Worm (Caenorhabditis elegans) whole organism, L1 larva: Measurements from ENCODE around the gene C06A8.6.

Experiments
- C04F5.9 ChIP-seq: sonication (generic microtip); optimal IDR thresholded peaks from 2 replicates; lab custom pipeline; 2016; ENCODE audit warnings: missing genetic modification characterization, missing compliant biosample characterization
- C16A3.4 ChIP-seq: fragments of 150-350 bp; optimal IDR thresholded peaks from 2 replicates; lab custom pipeline; 2014; ENCODE audit warnings: missing biosample characterization, missing genetic modification characterization
- aha-1 ChIP-seq: fragments of 150-350 bp; optimal IDR thresholded peaks from 2 replicates; lab custom pipeline; 2014; ENCODE audit warnings: missing biosample characterization, missing genetic modification characterization
- aly-2 ChIP-seq: fragments of 150-350 bp; optimal IDR thresholded peaks from 2 replicates; lab custom pipeline; 2014; ENCODE audit warnings: missing biosample characterization, missing genetic modification characterization
- ama-1 ChIP-seq: fragments of 150-350 bp; optimal IDR thresholded peaks from 2 replicates; lab custom pipeline; 2014
- ceh-63 ChIP-seq: fragments of 200-800 bp; sonication (Bioruptor generic); optimal IDR thresholded peaks from 2 replicates; lab custom pipeline; 2018; ENCODE audit warnings: mild to moderate bottlenecking, missing genetic modification characterization, missing compliant biosample characterization
- dpl-1 ChIP-seq, 3 experiments: fragments of 150-350 bp in 2 of 3; sonication (generic microtip) in 1 of 3; optimal IDR thresholded peaks; 2 replicates each; lab custom pipeline; 2014 to 2017; ENCODE audit warnings: missing biosample characterization in 3 of 3, missing genetic modification characterization in 3 of 3, missing genetic modification reagents in 3 of 3
- dsc-1 ChIP-seq: sonication (generic microtip); optimal IDR thresholded peaks from 2 replicates; lab custom pipeline; 2016; ENCODE audit warnings: mild to moderate bottlenecking, missing genetic modification characterization, missing compliant biosample characterization
- egl-13 ChIP-seq: sonication (generic microtip); optimal IDR thresholded peaks from 2 replicates; lab custom pipeline; 2016; ENCODE audit warnings: missing genotype, missing genetic modification reagents, missing genetic modification characterization, missing compliant biosample characterization
- egl-27 ChIP-seq, 2 experiments: fragments of 150-350 bp in 1 of 2; sonication (generic microtip); optimal IDR thresholded peaks; 3 replicates each; lab custom pipeline; 2017 to 2018; ENCODE audit warnings: missing biosample characterization in 2 of 2, missing genetic modification characterization in 2 of 2, missing genetic modification reagents in 2 of 2
- ets-5 ChIP-seq: fragments of 200-800 bp; sonication (Bioruptor generic); IDR thresholded peaks from 2 replicates; pipeline ENCODE4 v1.3.6; 2022; ENCODE audit warnings: missing genetic modification characterization, missing compliant biosample characterization
- fkh-10 ChIP-seq: sonication (generic microtip); optimal IDR thresholded peaks from 2 replicates; lab custom pipeline; 2017; ENCODE audit warnings: missing biosample characterization, missing genetic modification reagents, missing genetic modification characterization
- fkh-4 ChIP-seq: sonication (generic microtip); optimal IDR thresholded peaks from 2 replicates; lab custom pipeline; 2016; ENCODE audit warnings: missing compliant biosample characterization, missing genetic modification characterization, borderline replicate concordance
- grh-1 ChIP-seq: fragments of 200-800 bp; sonication (Bioruptor generic); IDR thresholded peaks from 2 replicates; pipeline ENCODE4 v1.3.6; 2022; ENCODE audit warnings: missing genetic modification reagents, missing genetic modification characterization, missing compliant biosample characterization
- hlh-17 ChIP-seq: fragments of 200-800 bp; sonication (Bioruptor generic); optimal IDR thresholded peaks from 2 replicates; lab custom pipeline; 2018; ENCODE audit warnings: missing genetic modification characterization, mild to moderate bottlenecking, missing compliant biosample characterization, moderate library complexity, borderline replicate concordance
- hlh-4 ChIP-seq: sonication (generic microtip); optimal IDR thresholded peaks from 2 replicates; lab custom pipeline; 2016; ENCODE audit warnings: mild to moderate bottlenecking, missing genetic modification characterization, missing compliant biosample characterization
- irx-1 ChIP-seq: sonication (generic microtip); optimal IDR thresholded peaks from 2 replicates; lab custom pipeline; 2016; ENCODE audit warnings: missing genetic modification characterization, missing compliant biosample characterization
- lin-14 ChIP-seq: fragments of 200-800 bp; sonication (Bioruptor generic); optimal IDR thresholded peaks from 2 replicates; lab custom pipeline; 2018; ENCODE audit warnings: mild to moderate bottlenecking, missing genetic modification characterization, moderate library complexity, missing compliant biosample characterization
- lin-35 ChIP-seq, 2 experiments: fragments of 150-350 bp; optimal IDR thresholded peaks; 2 replicates each; lab custom pipeline; 2014; ENCODE audit warnings: missing biosample characterization in 2 of 2, missing genetic modification characterization in 2 of 2, missing genetic modification reagents in 2 of 2
- lin-39 ChIP-seq: fragments of 150-350 bp; optimal IDR thresholded peaks from 2 replicates; lab custom pipeline; 2014; ENCODE audit warnings: missing biosample characterization, missing genetic modification reagents, missing genetic modification characterization
- lir-3 ChIP-seq: sonication (generic microtip); optimal IDR thresholded peaks from 2 replicates; lab custom pipeline; 2016; ENCODE audit warnings: mild to moderate bottlenecking, missing genetic modification characterization, moderate library complexity, missing compliant biosample characterization; ENCODE audit not compliant: poor library complexity
- mab-9 ChIP-seq: fragments of 200-800 bp; sonication (Bioruptor generic); IDR thresholded peaks from 2 replicates; pipeline ENCODE4 v1.3.6; 2022; ENCODE audit warnings: missing genetic modification reagents, missing genetic modification characterization, missing compliant biosample characterization
- mdl-1 ChIP-seq, 2 experiments: fragments of 150-350 bp; optimal IDR thresholded peaks; 2 replicates each; lab custom pipeline; 2014 to 2017; ENCODE audit warnings: missing biosample characterization in 2 of 2, missing genetic modification characterization in 2 of 2, inconsistent platforms in 1 of 2
- mep-1 ChIP-seq: fragments of 150-350 bp; optimal IDR thresholded peaks from 2 replicates; lab custom pipeline; 2014; ENCODE audit warnings: missing biosample characterization, missing genetic modification characterization
- nhr-11 ChIP-seq: fragments of 150-350 bp; optimal IDR thresholded peaks from 2 replicates; lab custom pipeline; 2014; ENCODE audit warnings: missing biosample characterization, missing genetic modification characterization
- nhr-12 ChIP-seq: sonication (generic microtip); optimal IDR thresholded peaks from 2 replicates; lab custom pipeline; 2017; ENCODE audit warnings: missing biosample characterization, missing genetic modification characterization
- nhr-19 ChIP-seq: fragments of 200-800 bp; sonication (Bioruptor generic); conservative IDR thresholded peaks from 2 replicates; pipeline ENCODE4 v1.3.6; 2022; ENCODE audit warnings: missing genetic modification characterization, missing compliant biosample characterization
- nhr-20 ChIP-seq: sonication (generic microtip); optimal IDR thresholded peaks from 2 replicates; lab custom pipeline; 2016; ENCODE audit warnings: mild to moderate bottlenecking, missing genetic modification characterization, missing compliant biosample characterization
- nhr-237 ChIP-seq: fragments of 150-350 bp; optimal IDR thresholded peaks from 2 replicates; lab custom pipeline; 2014; ENCODE audit warnings: missing biosample characterization, missing genetic modification characterization
- nhr-28 ChIP-seq: fragments of 150-350 bp; optimal IDR thresholded peaks from 2 replicates; lab custom pipeline; 2014; ENCODE audit warnings: missing biosample characterization, missing genetic modification characterization
- nhr-47 ChIP-seq: sonication (generic microtip); optimal IDR thresholded peaks from 2 replicates; lab custom pipeline; 2016; ENCODE audit warnings: mild to moderate bottlenecking, missing genetic modification characterization, moderate library complexity, missing compliant biosample characterization
- nhr-71 ChIP-seq: sonication (generic microtip); optimal IDR thresholded peaks from 2 replicates; lab custom pipeline; 2016; ENCODE audit warnings: mild to moderate bottlenecking, missing genetic modification characterization, moderate library complexity, missing compliant biosample characterization
- nhr-84 ChIP-seq: sonication (generic microtip); optimal IDR thresholded peaks from 2 replicates; lab custom pipeline; 2017; ENCODE audit warnings: missing biosample characterization, missing genetic modification characterization
- nhr-90 ChIP-seq: sonication (generic microtip); optimal IDR thresholded peaks from 2 replicates; lab custom pipeline; 2016; ENCODE audit warnings: mild to moderate bottlenecking, missing genetic modification characterization, missing compliant biosample characterization; ENCODE audit not compliant: poor library complexity
- pax-3 ChIP-seq: fragments of 200-800 bp; sonication (Bioruptor generic); optimal IDR thresholded peaks from 2 replicates; lab custom pipeline; 2018; ENCODE audit warnings: mild to moderate bottlenecking, missing genetic modification characterization, moderate library complexity, missing compliant biosample characterization
- rnt-1 ChIP-seq: sonication (generic microtip); optimal IDR thresholded peaks from 2 replicates; lab custom pipeline; 2016; ENCODE audit warnings: mild to moderate bottlenecking, missing genetic modification characterization, moderate library complexity, missing compliant biosample characterization
- snu-23 ChIP-seq: sonication (generic microtip); optimal IDR thresholded peaks from 2 replicates; lab custom pipeline; 2016; ENCODE audit warnings: missing genetic modification characterization, missing compliant biosample characterization
- sup-37 ChIP-seq: fragments of 200-800 bp; sonication (Bioruptor generic); optimal IDR thresholded peaks from 2 replicates; lab custom pipeline; 2018; ENCODE audit warnings: mild to moderate bottlenecking, missing genetic modification characterization, missing compliant biosample characterization
- swsn-7 ChIP-seq: sonication (generic microtip); optimal IDR thresholded peaks from 2 replicates; lab custom pipeline; 2016; ENCODE audit warnings: missing genetic modification characterization, missing compliant biosample characterization
- tbx-2 ChIP-seq: sonication (generic microtip); optimal IDR thresholded peaks from 2 replicates; lab custom pipeline; 2016; ENCODE audit warnings: missing genetic modification characterization, missing compliant biosample characterization
- tlp-1 ChIP-seq: fragments of 150-350 bp; optimal IDR thresholded peaks from 2 replicates; lab custom pipeline; 2014; ENCODE audit warnings: missing biosample characterization, missing genetic modification characterization
- unc-130 ChIP-seq: fragments of 150-350 bp; optimal IDR thresholded peaks from 2 replicates; lab custom pipeline; 2017; ENCODE audit warnings: missing biosample characterization, missing genetic modification characterization, inconsistent platforms
- unc-30 ChIP-seq: sonication (generic microtip); optimal IDR thresholded peaks from 2 replicates; lab custom pipeline; 2017; ENCODE audit warnings: missing biosample characterization, missing genetic modification characterization
- unc-86 ChIP-seq: sonication (generic microtip); optimal IDR thresholded peaks from 2 replicates; lab custom pipeline; 2016; ENCODE audit warnings: missing genetic modification characterization, missing compliant biosample characterization
- zag-1 ChIP-seq: fragments of 150-350 bp; optimal IDR thresholded peaks from 2 replicates; lab custom pipeline; 2014; ENCODE audit warnings: missing biosample characterization, missing genetic modification characterization
- ztf-11 ChIP-seq, 2 experiments: sonication (generic microtip); optimal IDR thresholded peaks; 2 replicates each; lab custom pipeline; 2016 to 2017; ENCODE audit warnings: missing genetic modification characterization in 2 of 2, missing biosample characterization in 1 of 2, missing compliant biosample characterization in 1 of 2
- ztf-4 ChIP-seq: fragments of 150-350 bp; optimal IDR thresholded peaks from 2 replicates; lab custom pipeline; 2014; ENCODE audit warnings: missing biosample characterization, missing genetic modification characterization

Gene C06A8.6

DNA sequence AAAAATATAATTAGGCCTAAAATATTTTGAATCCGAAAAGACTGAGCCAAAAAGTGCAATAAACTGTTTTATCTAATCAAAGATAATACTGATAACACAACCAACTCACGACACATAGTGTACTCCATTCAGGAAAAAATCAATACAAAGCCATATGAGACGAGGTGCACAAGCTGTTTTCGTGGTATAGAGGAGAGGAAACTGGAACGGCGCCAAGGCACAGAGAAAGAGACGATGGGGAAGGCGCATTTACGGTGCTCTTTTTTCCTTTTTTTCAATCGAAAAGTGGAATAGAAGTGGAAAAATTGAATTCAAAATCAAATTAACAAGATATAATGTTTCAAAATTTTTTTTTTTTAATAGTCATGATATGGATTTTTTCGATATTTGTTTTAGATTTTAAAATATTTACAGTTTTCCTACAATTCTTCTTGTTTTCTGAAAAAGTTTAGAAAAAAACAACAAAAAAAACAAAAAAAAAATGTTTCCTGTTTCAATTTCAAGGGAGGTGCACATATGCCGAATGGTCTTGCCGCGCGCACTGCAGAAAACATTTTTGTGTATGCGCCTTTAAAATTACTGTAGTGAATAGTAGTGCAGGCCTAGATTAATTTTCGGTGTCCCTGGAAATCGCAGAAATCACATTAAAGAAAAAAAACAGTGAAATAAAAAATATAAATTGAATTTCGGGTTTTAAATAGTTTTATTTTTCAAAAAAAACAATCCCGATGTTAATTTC, 13.7 kb upstream of the C06A8.6 start, which contains the start of gene B0228.7 (continued):
- TF ChIP-seq tbx-2 (tag; lab: Kevin White, UChicago) (no peak), fkh-4 (no peak), nhr-47 (tag; lab: Kevin White, UChicago) (peak; percentile 29), dpl-1 (GFP tag; optimal IDR thresholded peaks at IDR 0.05; lab: Kevin White, UChicago) (peak in 1 of 3 experiments; percentile 18), fkh-10 (GFP tag; lab: Kevin White, UChicago) (no peak), tlp-1 (tag; lab: Kevin White, UChicago) (no peak), sup-37 (GFP tag; lab: Kevin White, UChicago) (no peak), ama-1 (lab: Kevin White, UChicago) (no peak), nhr-71 (peak; percentile 28), snu-23 (GFP tag; lab: Kevin White, UChicago) (peak; percentile 11), egl-13 (tag; lab: Kevin White, UChicago) (no peak), nhr-84 (tag; lab: Kevin White, UChicago) (no peak), nhr-11 (tag; lab: Kevin White, UChicago) (no peak), ztf-4 (tag; lab: Kevin White, UChicago) (no peak), hlh-4 (tag; lab: Kevin White, UChicago) (no peak), unc-130 (tag; lab: Kevin White, UChicago) (no peak), grh-1 (GFP tag; lab: Robert Waterston, UW) (no peak), unc-30 (tag; lab: Kevin White, UChicago) (no peak), mep-1 (no peak), ets-5 (GFP tag; lab: Robert Waterston, UW) (no peak), lin-35 (GFP tag; optimal IDR thresholded peaks at IDR 0.05; lab: Kevin White, UChicago) (peak in 1 of 2 experiments; percentile 9), egl-27 (tag; optimal IDR thresholded peaks at IDR 0.05; lab: Kevin White, UChicago) (no peak), dsc-1 (tag; lab: Kevin White, UChicago) (no peak), aha-1 (tag; lab: Kevin White, UChicago) (no peak), lir-3 (no peak), C16A3.4 (peak; percentile 16), ztf-11 (tag; optimal IDR thresholded peaks at IDR 0.05; lab: Kevin White, UChicago) (no peak), irx-1 (tag; lab: Kevin White, UChicago) (no peak), aly-2 (no peak), mdl-1 (tag; optimal IDR thresholded peaks at IDR 0.05; lab: Kevin White, UChicago) (no peak), nhr-28 (tag; lab: Kevin White, UChicago) (no peak), nhr-12 (no peak)
- TF ChIP-seq, all 84 proteins: peak for 15

DNA sequence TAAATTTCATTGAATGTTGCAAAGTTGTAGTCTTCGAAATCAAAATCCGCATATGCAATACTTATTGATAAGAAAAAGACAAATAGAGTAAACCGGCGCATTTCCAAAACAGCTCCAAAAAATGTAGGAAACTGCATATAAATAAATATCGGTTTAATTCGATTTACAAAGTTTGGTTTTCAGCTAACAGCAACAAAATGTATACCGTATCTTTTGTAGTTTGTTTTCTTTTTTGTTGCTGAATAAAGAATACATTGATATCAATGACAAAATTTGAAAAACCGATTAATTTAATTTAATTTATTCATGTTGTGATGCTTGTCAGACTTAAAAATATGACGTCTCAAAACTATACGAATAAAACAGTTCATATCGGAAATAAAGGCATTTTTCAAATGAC, 10.9 kb upstream of the C06A8.6 start, which contains the start of gene B0228.8:
Gene B0228.8, minus strand, starts transcription at position 101 of the 400 bp plus-strand sequence.
- TF ChIP-seq ztf-4 (tag; lab: Kevin White, UChicago) (no peak), C04F5.9 (tag; lab: Kevin White, UChicago) (no peak), nhr-19 (no peak), lin-35 (GFP tag; optimal IDR thresholded peaks at IDR 0.05; lab: Kevin White, UChicago) (no peak), lin-14 (no peak), fkh-10 (GFP tag; lab: Kevin White, UChicago) (no peak), swsn-7 (tag; lab: Kevin White, UChicago) (no peak), hlh-17 (GFP tag; lab: Kevin White, UChicago) (no peak)
- TF ChIP-seq, all 84 proteins: peak for 0

- TF ChIP-seq nhr-237 (tag; lab: Kevin White, UChicago) (no peak), nhr-90 (tag; lab: Kevin White, UChicago) (no peak), fkh-10 (GFP tag; lab: Kevin White, UChicago) (no peak), nhr-12 (no peak), C04F5.9 (tag; lab: Kevin White, UChicago) (no peak), nhr-20 (tag; lab: Kevin White, UChicago) (no peak), nhr-47 (tag; lab: Kevin White, UChicago) (no peak), zag-1 (tag; lab: Kevin White, UChicago) (no peak), lin-35 (GFP tag; optimal IDR thresholded peaks at IDR 0.05; lab: Kevin White, UChicago) (no peak), nhr-71 (no peak), lin-39 (no peak), unc-86 (tag; lab: Kevin White, UChicago) (no peak), egl-13 (tag; lab: Kevin White, UChicago) (no peak), mab-9 (no peak), unc-30 (tag; lab: Kevin White, UChicago) (no peak), pax-3 (tag; lab: Kevin White, UChicago) (no peak), rnt-1 (no peak), ceh-63 (no peak)
Measured at ce11 chrII:7763569-7763968, 8.7 kb upstream of the C06A8.6 start, which contains the start of gene B0228.9. Gene B0228.9 (minus strand): TSS chrII:7763669.
